Worm (Caenorhabditis elegans) whole organism, midembryonic: ENCODE measurements around the gene aakg-1.

Experiments
- T22C8.4 ChIP-seq: fragments of 200-800 bp; sonication (Bioruptor generic); IDR thresholded peaks from 2 replicates; pipeline ENCODE4 v1.3.6; 2022; ENCODE audit warnings: missing genetic modification characterization, missing compliant biosample characterization
- cog-1 ChIP-seq: sonication (generic microtip); optimal IDR thresholded peaks from 2 replicates; lab custom pipeline; 2016; ENCODE audit warnings: missing genetic modification characterization, missing compliant biosample characterization
- flt-1 ChIP-seq: fragments of 200-800 bp; sonication (Bioruptor generic); IDR thresholded peaks from 2 replicates; pipeline ENCODE4 v1.3.6; 2022; ENCODE audit warnings: missing genetic modification characterization, missing compliant biosample characterization
- klf-2 ChIP-seq: fragments of 200-800 bp; sonication (Bioruptor generic); conservative IDR thresholded peaks from 2 replicates; pipeline ENCODE4 v1.3.6; 2022; ENCODE audit warnings: missing genetic modification reagents, missing genetic modification characterization, missing compliant biosample characterization
- med-1 ChIP-seq: sonication (generic microtip); optimal IDR thresholded peaks from 2 replicates; lab custom pipeline; 2017; ENCODE audit warnings: missing genetic modification characterization, mild to moderate bottlenecking, missing compliant biosample characterization, antibody characterized with exemption, missing genetic modification reagents; ENCODE audit not compliant: insufficient read depth
- ref-1 ChIP-seq: fragments of 200-800 bp; sonication (Bioruptor generic); conservative IDR thresholded peaks from 2 replicates; pipeline ENCODE4 v1.3.6; 2022; ENCODE audit warnings: missing genetic modification reagents, missing genetic modification characterization, missing compliant biosample characterization
- tab-1 ChIP-seq: fragments of 200-800 bp; sonication (Bioruptor generic); IDR thresholded peaks from 2 replicates; pipeline ENCODE4 v1.3.6; 2022; ENCODE audit warnings: missing genetic modification characterization, missing compliant biosample characterization
- ztf-23 ChIP-seq: fragments of 200-800 bp; sonication (Bioruptor generic); IDR thresholded peaks from 2 replicates; pipeline ENCODE4 v1.3.6; 2022; ENCODE audit warnings: missing genetic modification reagents, missing genetic modification characterization, missing compliant biosample characterization

ce11 chrIII:12540411-12540810, 34.8 kb downstream of the aakg-1 start:
- TF ChIP-seq ztf-23 (GFP tag; lab: Robert Waterston, UW), result no peak
- TF ChIP-seq ref-1 (GFP tag; lab: Robert Waterston, UW), result no peak
- TF ChIP-seq T22C8.4 (GFP tag; lab: Robert Waterston, UW), result no peak
- TF ChIP-seq flt-1 (GFP tag; lab: Robert Waterston, UW), result no peak
- TF ChIP-seq med-1 (GFP tag; lab: Kevin White, UChicago), result no peak
- TF ChIP-seq tab-1 (GFP tag; lab: Robert Waterston, UW), result no peak
- no peak for TF ChIP-seq klf-2 (GFP tag; lab: Robert Waterston, UW)
- TF ChIP-seq cog-1 (tag; lab: Kevin White, UChicago), result no peak
